Worm (Caenorhabditis elegans) whole organism, L4 larva: ENCODE results near the gene micu-1.

ENCODE experiments used
- duxl-1 ChIP-seq: sonication (generic microtip); optimal IDR thresholded peaks from 2 replicates; lab custom pipeline; 2016; ENCODE audit warnings: mild to moderate bottlenecking, missing genetic modification characterization, moderate library complexity, missing compliant biosample characterization; ENCODE audit not compliant: poor library complexity

The micu-1 gene

ce11 chrIV:13348592-13348991, 50.9 kb downstream of the micu-1 start, which contains the start of gene W02A2.12 (continued):
- no peak for TF ChIP-seq duxl-1 (tag; lab: Kevin White, UChicago)
- TF ChIP-seq, all 104 proteins: peak for 5
